Fruit fly (Drosophila melanogaster): ENCODE data around the gene CG9839.

- TF ChIP-seq CG8478 (optimal IDR thresholded peaks at IDR 0.05) (no peak), CTCF (optimal IDR thresholded peaks at IDR 0.05) (no peak)
Observed at dm6 chr3R:8808518-8808921, 2.9 kb upstream of the CG9839 start.
